Fruit fly (Drosophila melanogaster): ENCODE measurements around the gene CG7059.

CG7059 gene

dm6 chr3R:22410537-22411360, 21.2 kb downstream of the CG7059 start, which contains the start of the genes CG13850 and lqfR (continued):
- peak; percentile 71 for TF ChIP-seq YL-1 (GFP tag; optimal IDR thresholded peaks at IDR 0.05)
- TF ChIP-seq her (GFP tag; optimal IDR thresholded peaks at IDR 0.05), result peak; percentile 52
- peak in 1 of 2 experiments; percentile 16 for TF ChIP-seq insv (GFP tag; optimal IDR thresholded peaks at IDR 0.05)
- peak; percentile 58 for TF ChIP-seq CG10462 (GFP tag; optimal IDR thresholded peaks at IDR 0.05)
- peak; percentile 60 for TF ChIP-seq Ssrp (tag; optimal IDR thresholded peaks at IDR 0.05)
- no peak for TF ChIP-seq pita (GFP tag; optimal IDR thresholded peaks at IDR 0.05)
- TF ChIP-seq CG11504 (tag; optimal IDR thresholded peaks at IDR 0.05), result no peak
- peak; percentile 14; the same call in 1 of the 3 replicates for TF ChIP-seq zfh1 (GFP tag; IDR thresholded peaks at IDR 0.05)
- no peak for TF ChIP-seq CG7839 (tag; optimal IDR thresholded peaks at IDR 0.05)
- TF ChIP-seq unpg (GFP tag; optimal IDR thresholded peaks at IDR 0.05), result no peak
- TF ChIP-seq Xbp1 (GFP tag; optimal IDR thresholded peaks at IDR 0.05), result peak; percentile 84
- peak; percentile 69 for TF ChIP-seq Six4 (GFP tag; optimal IDR thresholded peaks at IDR 0.05)
- no peak; the same call in 1 of the 3 replicates for TF ChIP-seq H15 (GFP tag; IDR thresholded peaks at IDR 0.05)
- no peak for TF ChIP-seq Dip2 (GFP tag; IDR thresholded peaks at IDR 0.05)
- no peak for TF ChIP-seq CG17612 (GFP tag; IDR thresholded peaks at IDR 0.05)
- peak; percentile 41; the same call in 1 of the 2 replicates for TF ChIP-seq CG31224 (GFP tag; IDR thresholded peaks at IDR 0.05)
- peak in 1 of 2 experiments; percentile 80 for TF ChIP-seq Hr51 (GFP tag; optimal IDR thresholded peaks at IDR 0.05)
- peak; percentile 76 for TF ChIP-seq Tbp (GFP tag; optimal IDR thresholded peaks at IDR 0.05)
- TF ChIP-seq E2f2 (GFP tag; IDR thresholded peaks at IDR 0.05), result no peak
- peak; percentile 67 for TF ChIP-seq CG3281 (GFP tag; optimal IDR thresholded peaks at IDR 0.05)
- no peak for TF ChIP-seq tio (GFP tag; optimal IDR thresholded peaks at IDR 0.05)
- TF ChIP-seq Antp (GFP tag; optimal IDR thresholded peaks at IDR 0.05), result peak; percentile 69
- peak; percentile 81 for TF ChIP-seq CG10654 (GFP tag; optimal IDR thresholded peaks at IDR 0.05)
- TF ChIP-seq sim (GFP tag; IDR thresholded peaks at IDR 0.05), result no peak
- peak; percentile 54 for TF ChIP-seq en (GFP tag; optimal IDR thresholded peaks at IDR 0.05)
- no peak for TF ChIP-seq fd102C (GFP tag; optimal IDR thresholded peaks at IDR 0.05)
- TF ChIP-seq ab (GFP tag; optimal IDR thresholded peaks at IDR 0.05), result peak; percentile 28
- no peak for TF ChIP-seq ac (GFP tag; optimal IDR thresholded peaks at IDR 0.05)
- TF ChIP-seq CG14014 (GFP tag; IDR thresholded peaks at IDR 0.05), result no peak
- TF ChIP-seq Camta (GFP tag; optimal IDR thresholded peaks at IDR 0.05), result peak; percentile 71
- TF ChIP-seq CG9215 (GFP tag; IDR thresholded peaks at IDR 0.05), result peak; percentile 77
- TF ChIP-seq Ptx1 (GFP tag; IDR thresholded peaks at IDR 0.05), result peak; percentile 77
- peak; percentile 75 for TF ChIP-seq grau (tag; optimal IDR thresholded peaks at IDR 0.05)
- TF ChIP-seq vnd (GFP tag; IDR thresholded peaks at IDR 0.05; ENCODE audit: partially characterized antibody), result no peak
- peak; percentile 38 for TF ChIP-seq CG3407 (GFP tag; optimal IDR thresholded peaks at IDR 0.05)
- peak; percentile 43 for TF ChIP-seq CG2712 (tag; optimal IDR thresholded peaks at IDR 0.05)
- TF ChIP-seq lola (GFP tag; optimal IDR thresholded peaks at IDR 0.05), result peak in 1 of 3 experiments; percentile 73
- peak; percentile 73 for TF ChIP-seq Usf (GFP tag; optimal IDR thresholded peaks at IDR 0.05)
- peak; percentile 61 for TF ChIP-seq pnt (GFP tag; optimal IDR thresholded peaks at IDR 0.05)
- TF ChIP-seq CG1647 (GFP tag; optimal IDR thresholded peaks at IDR 0.05), result peak; percentile 64
- no peak; the same call in 1 of the 2 replicates for TF ChIP-seq ranshi (GFP tag; IDR thresholded peaks at IDR 0.05)
- TF ChIP-seq Elba2 (GFP tag; optimal IDR thresholded peaks at IDR 0.05), result peak; percentile 71
- no peak for TF ChIP-seq fru (optimal IDR thresholded peaks at IDR 0.05)
- peak; percentile 76 for TF ChIP-seq HmgD (GFP tag; optimal IDR thresholded peaks at IDR 0.05)
- 0 out of 2 replicates have a peak, but pooled peaks have one; percentile 18 for TF ChIP-seq Oaz (GFP tag; IDR thresholded peaks at IDR 0.05)
- no peak for TF ChIP-seq CG16779 (GFP tag; IDR thresholded peaks at IDR 0.05)
- no peak for TF ChIP-seq crol (GFP tag; IDR thresholded peaks at IDR 0.05)
- TF ChIP-seq D19A (tag; optimal IDR thresholded peaks at IDR 0.05), result no peak
- TF ChIP-seq Blimp-1 (GFP tag; optimal IDR thresholded peaks at IDR 0.05), result no peak
- peak; percentile 67 for TF ChIP-seq CG17385 (GFP tag; optimal IDR thresholded peaks at IDR 0.05)
